Worm (Caenorhabditis elegans) whole organism, midembryonic: ENCODE measurements around the gene E02C12.11.

ENCODE experiments used
- T22C8.4 ChIP-seq: fragments of 200-800 bp; sonication (Bioruptor generic); IDR thresholded peaks from 2 replicates; pipeline ENCODE4 v1.3.6; 2022; ENCODE audit warnings: missing genetic modification characterization, missing compliant biosample characterization
- flt-1 ChIP-seq: fragments of 200-800 bp; sonication (Bioruptor generic); IDR thresholded peaks from 2 replicates; pipeline ENCODE4 v1.3.6; 2022; ENCODE audit warnings: missing genetic modification characterization, missing compliant biosample characterization
- klf-2 ChIP-seq: fragments of 200-800 bp; sonication (Bioruptor generic); conservative IDR thresholded peaks from 2 replicates; pipeline ENCODE4 v1.3.6; 2022; ENCODE audit warnings: missing genetic modification reagents, missing genetic modification characterization, missing compliant biosample characterization
- med-1 ChIP-seq: sonication (generic microtip); optimal IDR thresholded peaks from 2 replicates; lab custom pipeline; 2017; ENCODE audit warnings: missing genetic modification characterization, mild to moderate bottlenecking, missing compliant biosample characterization, antibody characterized with exemption, missing genetic modification reagents; ENCODE audit not compliant: insufficient read depth
- ref-1 ChIP-seq: fragments of 200-800 bp; sonication (Bioruptor generic); conservative IDR thresholded peaks from 2 replicates; pipeline ENCODE4 v1.3.6; 2022; ENCODE audit warnings: missing genetic modification reagents, missing genetic modification characterization, missing compliant biosample characterization
- tab-1 ChIP-seq: fragments of 200-800 bp; sonication (Bioruptor generic); IDR thresholded peaks from 2 replicates; pipeline ENCODE4 v1.3.6; 2022; ENCODE audit warnings: missing genetic modification characterization, missing compliant biosample characterization
- ztf-29 ChIP-seq: fragments of 200-800 bp; sonication (Bioruptor generic); IDR thresholded peaks from 2 replicates; pipeline ENCODE4 v1.3.6; 2022; ENCODE audit warnings: missing genetic modification reagents, missing genetic modification characterization, missing compliant biosample characterization

- TF ChIP-seq tab-1 (no peak), flt-1 (GFP tag; lab: Robert Waterston, UW) (no peak), ztf-29 (no peak), ref-1 (GFP tag; lab: Robert Waterston, UW) (no peak), T22C8.4 (GFP tag; lab: Robert Waterston, UW) (no peak), med-1 (GFP tag; lab: Kevin White, UChicago) (no peak), klf-2 (GFP tag; lab: Robert Waterston, UW) (no peak)
Observed at ce11 chrV:9427075-9427474, 47.4 kb upstream of the E02C12.11 start, which contains the start of gene F36D4.6.
